Worm (Caenorhabditis elegans) whole organism, midembryonic: ENCODE results near the gene D1044.7.

Experiments
- flt-1 ChIP-seq: fragments of 200-800 bp; sonication (Bioruptor generic); IDR thresholded peaks from 2 replicates; pipeline ENCODE4 v1.3.6; 2022; ENCODE audit warnings: missing genetic modification characterization, missing compliant biosample characterization
- klf-2 ChIP-seq: fragments of 200-800 bp; sonication (Bioruptor generic); conservative IDR thresholded peaks from 2 replicates; pipeline ENCODE4 v1.3.6; 2022; ENCODE audit warnings: missing genetic modification reagents, missing genetic modification characterization, missing compliant biosample characterization

ce11 chrIII:5478011-5478410 is 30.6 kb downstream of the D1044.7 start, which contains the start of gene R02F2.10:
- TF ChIP-seq klf-2 (GFP tag; lab: Robert Waterston, UW) (no peak), flt-1 (GFP tag; lab: Robert Waterston, UW) (no peak)
